Fruit fly (Drosophila melanogaster) whole organism, wandering third instar larva: ENCODE measurements around the gene fbp.

Experiments used
- Abd-B ChIP-seq: fragments of >200 bp; optimal IDR thresholded peaks from 2 replicates; lab custom pipeline; 2017; ENCODE audit warnings: missing biosample characterization, missing genetic modification characterization
- CG32264 ChIP-seq: fragments of 200-800 bp; sonication (Bioruptor generic); optimal IDR thresholded peaks from 2 replicates; lab custom pipeline; 2016; ENCODE audit warnings: missing biosample characterization, missing genetic modification characterization
- CG9705 ChIP-seq: fragments of 200-800 bp; sonication (Bioruptor generic); optimal IDR thresholded peaks from 2 replicates; lab custom pipeline; 2018; ENCODE audit warnings: missing biosample characterization, mild to moderate bottlenecking, missing genetic modification characterization
- CrebA ChIP-seq: fragments of 200-800 bp; sonication (Bioruptor generic); optimal IDR thresholded peaks from 2 replicates; lab custom pipeline; 2016; ENCODE audit warnings: missing biosample characterization, mild to moderate bottlenecking, missing genetic modification characterization, borderline replicate concordance
- Dfd ChIP-seq: fragments of >200 bp; optimal IDR thresholded peaks from 2 replicates; lab custom pipeline; 2017; ENCODE audit warnings: missing biosample characterization, missing genetic modification characterization
- Dif ChIP-seq: fragments of 200-275, 200-300 bp; sonication (Bioruptor generic); optimal IDR thresholded peaks from 2 replicates; lab custom pipeline; 2018; ENCODE audit warnings: missing biosample characterization, missing genetic modification characterization; ENCODE audit not compliant: partially characterized antibody
- GATAd ChIP-seq: sonication (Bioruptor generic); optimal IDR thresholded peaks from 2 replicates; lab custom pipeline; 2016; ENCODE audit warnings: missing biosample characterization, missing genetic modification characterization
- HLH106 ChIP-seq: fragments of 200-800 bp; optimal IDR thresholded peaks from 3 replicates; lab custom pipeline; 2019; ENCODE audit warnings: missing biosample characterization, mild to moderate bottlenecking, missing genetic modification characterization, moderate library complexity
- Hnf4 ChIP-seq: fragments of 200-800 bp; sonication (Bioruptor generic); optimal IDR thresholded peaks from 2 replicates; lab custom pipeline; 2016; ENCODE audit warnings: missing biosample characterization, mild to moderate bottlenecking, missing genetic modification characterization
- Hr78 ChIP-seq: fragments of >200 bp; optimal IDR thresholded peaks from 2 replicates; lab custom pipeline; 2017; ENCODE audit warnings: missing biosample characterization, missing genetic modification characterization
- Hr83 ChIP-seq: fragments of 200-300 bp; sonication (Bioruptor generic); optimal IDR thresholded peaks from 2 replicates; lab custom pipeline; 2016; ENCODE audit warnings: missing biosample characterization, mild to moderate bottlenecking, missing genetic modification characterization, moderate library complexity; ENCODE audit not compliant: poor library complexity, severe bottlenecking
- Jra ChIP-seq: sonication (Bioruptor generic); optimal IDR thresholded peaks from 2 replicates; lab custom pipeline; 2016; ENCODE audit warnings: missing biosample characterization, missing genetic modification characterization
- Mio ChIP-seq: sonication (Bioruptor generic); optimal IDR thresholded peaks from 2 replicates; lab custom pipeline; 2016; ENCODE audit warnings: missing biosample characterization, missing genetic modification characterization
- Myc ChIP-seq: fragments of >200 bp; optimal IDR thresholded peaks from 2 replicates; lab custom pipeline; 2017
- N ChIP-seq: fragments of >200 bp; optimal IDR thresholded peaks from 2 replicates; lab custom pipeline; 2018; ENCODE audit warnings: missing biosample characterization, missing external identifiers, missing genetic modification characterization
- OdsH ChIP-seq: fragments of 200-800 bp; sonication (Bioruptor generic); optimal IDR thresholded peaks from 2 replicates; lab custom pipeline; 2016; ENCODE audit warnings: missing biosample characterization, mild to moderate bottlenecking, missing genetic modification characterization
- Rel ChIP-seq, 2 experiments: fragments of 200-800 bp; sonication (Bioruptor generic) in 1 of 2; optimal IDR thresholded peaks; 2 replicates in 1 of 2; 3 replicates in 1 of 2; lab custom pipeline; 2016 to 2019; ENCODE audit warnings: mild to moderate bottlenecking in 2 of 2, missing biosample characterization in 2 of 2, missing genetic modification characterization in 2 of 2, moderate library complexity in 1 of 2
- Sp1 ChIP-seq: fragments of 200-800 bp; sonication (Bioruptor generic); optimal IDR thresholded peaks from 3 replicates; lab custom pipeline; 2019; ENCODE audit warnings: missing biosample characterization, mild to moderate bottlenecking, missing genetic modification characterization, moderate library complexity
- Vsx2 ChIP-seq: fragments of 200-300, 225-300 bp; sonication (Bioruptor generic); optimal IDR thresholded peaks from 2 replicates; lab custom pipeline; 2018; ENCODE audit warnings: missing biosample characterization, missing genetic modification characterization; ENCODE audit not compliant: partially characterized antibody
- br ChIP-seq: fragments of 200-800 bp; sonication (Bioruptor generic); optimal IDR thresholded peaks from 2 replicates; lab custom pipeline; 2016; ENCODE audit warnings: missing biosample characterization, missing genetic modification characterization
- brk ChIP-seq: fragments of 200-800 bp; sonication (Bioruptor generic); optimal IDR thresholded peaks from 2 replicates; lab custom pipeline; 2016; ENCODE audit warnings: missing biosample characterization, mild to moderate bottlenecking, missing genetic modification characterization
- dl ChIP-seq, 2 experiments: fragments of 175-275, 200-275 bp in 1 of 2; fragments of 200-275 bp in 1 of 2; sonication (Bioruptor generic); optimal IDR thresholded peaks; lab custom pipeline; 2018; ENCODE audit warnings: mild to moderate bottlenecking in 2 of 2, missing biosample characterization in 2 of 2, missing genetic modification characterization in 2 of 2, moderate library complexity in 2 of 2; ENCODE audit not compliant: partially characterized antibody in 2 of 2, insufficient read depth in 1 of 2
- dmrt93B ChIP-seq: fragments of 200-800 bp; sonication (Bioruptor generic); optimal IDR thresholded peaks from 2 replicates; lab custom pipeline; 2018; ENCODE audit warnings: missing biosample characterization, mild to moderate bottlenecking, missing genetic modification characterization
- dsf ChIP-seq: sonication (Bioruptor generic); optimal IDR thresholded peaks from 2 replicates; lab custom pipeline; 2016; ENCODE audit warnings: missing biosample characterization, missing genetic modification characterization, borderline replicate concordance
- ey ChIP-seq: fragments of 200-800 bp; sonication (Bioruptor generic); optimal IDR thresholded peaks from 2 replicates; lab custom pipeline; 2016; ENCODE audit warnings: missing biosample characterization, missing genetic modification characterization
- foxo ChIP-seq, 2 experiments: fragments of 200-800 bp; sonication (Bioruptor generic); optimal IDR thresholded peaks; 2 replicates in 1 of 2; 3 replicates in 1 of 2; lab custom pipeline; 2016 to 2017; ENCODE audit warnings: missing biosample characterization in 2 of 2, missing genetic modification characterization in 2 of 2
- fru ChIP-seq: fragments of 200-800 bp; sonication (Bioruptor generic); optimal IDR thresholded peaks from 3 replicates; lab custom pipeline; 2016; ENCODE audit warnings: missing biosample characterization, mild to moderate bottlenecking, missing genetic modification characterization
- h ChIP-seq: fragments of 200-800 bp; sonication (Bioruptor generic); optimal IDR thresholded peaks from 3 replicates; lab custom pipeline; 2016; ENCODE audit warnings: missing biosample characterization, mild to moderate bottlenecking, missing genetic modification characterization
- jim ChIP-seq: fragments of 175-275, 200-325 bp; sonication (Bioruptor generic); optimal IDR thresholded peaks from 2 replicates; lab custom pipeline; 2016; ENCODE audit warnings: missing biosample characterization, mild to moderate bottlenecking, missing genetic modification characterization
- lola ChIP-seq: fragments of >200 bp; optimal IDR thresholded peaks from 2 replicates; lab custom pipeline; 2017; ENCODE audit warnings: missing biosample characterization, missing genetic modification characterization
- pan ChIP-seq: fragments of >200 bp; optimal IDR thresholded peaks from 2 replicates; lab custom pipeline; 2017
- psq ChIP-seq: fragments of 200-800 bp; sonication (Bioruptor generic); optimal IDR thresholded peaks from 3 replicates; lab custom pipeline; 2017; ENCODE audit warnings: missing biosample characterization, mild to moderate bottlenecking, missing genetic modification characterization, moderate library complexity
- rgr ChIP-seq: fragments of 200-800 bp; sonication (Bioruptor generic); optimal IDR thresholded peaks from 3 replicates; lab custom pipeline; 2016; ENCODE audit warnings: missing biosample characterization, mild to moderate bottlenecking, missing genetic modification characterization
- sage ChIP-seq: fragments of 200-800 bp; sonication (Bioruptor generic); optimal IDR thresholded peaks from 2 replicates; lab custom pipeline; 2016; ENCODE audit warnings: missing biosample characterization, mild to moderate bottlenecking, missing genetic modification characterization
- sv ChIP-seq: fragments of 200-800 bp; sonication (Bioruptor generic); optimal IDR thresholded peaks from 3 replicates; lab custom pipeline; 2016; ENCODE audit warnings: missing biosample characterization, missing genetic modification characterization
- tai ChIP-seq: sonication (Bioruptor generic); optimal IDR thresholded peaks from 2 replicates; lab custom pipeline; 2016; ENCODE audit warnings: missing biosample characterization, missing genetic modification characterization
- usp ChIP-seq: fragments of >200 bp; optimal IDR thresholded peaks from 2 replicates; lab custom pipeline; 2017; ENCODE audit warnings: missing biosample characterization, missing genetic modification characterization
- woc ChIP-seq: sonication (Bioruptor generic); optimal IDR thresholded peaks from 2 replicates; lab custom pipeline; 2016; ENCODE audit warnings: missing biosample characterization, mild to moderate bottlenecking, missing genetic modification characterization

The fbp gene

dm6 chr2L:19758511-19759128 is 5.3 kb downstream of the fbp start, which contains the start of the genes CG10628 and Dus3:
TSS of gene CG10628 (minus strand) at chr2L:19758615.
TSS of gene Dus3 (plus strand) at chr2L:19758879.
- no peak for TF ChIP-seq Dif (GFP tag; lab: Kevin White, UChicago)
- no peak for TF ChIP-seq Rel (GFP tag; optimal IDR thresholded peaks at IDR 0.05; lab: Kevin White, UChicago)
- peak; percentile 65 for TF ChIP-seq Rel (tag; optimal IDR thresholded peaks at IDR 0.05; lab: Kevin White, UChicago)
- TF ChIP-seq psq (GFP tag; lab: Kevin White, UChicago) = peak; percentile 71
- peak; percentile 82 for TF ChIP-seq CG9705 (GFP tag; lab: Kevin White, UChicago)
- peak; percentile 87 for TF ChIP-seq sv (GFP tag; lab: Kevin White, UChicago)
- peak; percentile 88 for TF ChIP-seq Myc (lab: Kevin White, UChicago)
- TF ChIP-seq brk (GFP tag; lab: Kevin White, UChicago) = no peak
- no peak for TF ChIP-seq jim (GFP tag; lab: Kevin White, UChicago)
- no peak for TF ChIP-seq Hnf4 (GFP tag; lab: Kevin White, UChicago)
- TF ChIP-seq pan = no peak
- TF ChIP-seq CrebA (GFP tag; lab: Kevin White, UChicago) = no peak
- peak; percentile 45 for TF ChIP-seq CG32264 (GFP tag; lab: Kevin White, UChicago)
- TF ChIP-seq woc (GFP tag; lab: Kevin White, UChicago) = peak; percentile 91
- peak; percentile 92 for TF ChIP-seq HLH106 (tag; lab: Kevin White, UChicago)
- TF ChIP-seq lola (GFP tag; lab: Kevin White, UChicago) = no peak
- TF ChIP-seq sage (GFP tag; lab: Kevin White, UChicago) = no peak
- TF ChIP-seq h (GFP tag; lab: Kevin White, UChicago) = peak; percentile 87
- no peak for TF ChIP-seq Hr78 (GFP tag; lab: Kevin White, UChicago)
- no peak for TF ChIP-seq dsf (GFP tag; lab: Kevin White, UChicago)
- TF ChIP-seq br = peak; percentile 87
- TF ChIP-seq fru = peak; percentile 84
- TF ChIP-seq foxo (GFP tag; optimal IDR thresholded peaks at IDR 0.05; lab: Kevin White, UChicago) = peak; percentile 4 to 92
- no peak for TF ChIP-seq Dfd (GFP tag; lab: Kevin White, UChicago)
- TF ChIP-seq OdsH = peak; percentile 81
- peak; percentile 84 for TF ChIP-seq Sp1
- peak; percentile 17 for TF ChIP-seq GATAd (GFP tag; lab: Kevin White, UChicago)
- no peak for TF ChIP-seq Abd-B (GFP tag; lab: Kevin White, UChicago)
- no peak for TF ChIP-seq usp (GFP tag; lab: Kevin White, UChicago)
- TF ChIP-seq N (GFP tag; lab: Kevin White, UChicago) = no peak
- TF ChIP-seq rgr (GFP tag; lab: Kevin White, UChicago) = peak; percentile 87
- TF ChIP-seq dl (GFP tag; optimal IDR thresholded peaks at IDR 0.05; lab: Kevin White, UChicago; ENCODE audit: insufficient read depth in 1 of 2, partially characterized antibody in 2 of 2) = no peak
- TF ChIP-seq Vsx2 (GFP tag; lab: Kevin White, UChicago) = no peak
- peak; percentile 9 for TF ChIP-seq Hr83
- peak; percentile 82 for TF ChIP-seq dmrt93B (GFP tag; lab: Kevin White, UChicago)
- peak; percentile 87 for TF ChIP-seq ey (GFP tag; lab: Kevin White, UChicago)
- no peak for TF ChIP-seq Jra (GFP tag; lab: Kevin White, UChicago)
- TF ChIP-seq tai = no peak
- TF ChIP-seq Mio (GFP tag; lab: Kevin White, UChicago) = no peak

dm6 chr2L:19756716-19757115 is 7.2 kb downstream of the fbp start, which contains the start of gene CG10631:
TSS of gene CG10631 (minus strand) at chr2L:19756904.
- TF ChIP-seq ey (GFP tag; lab: Kevin White, UChicago) = no peak
- peak; percentile 62 for TF ChIP-seq Hr83
- no peak for TF ChIP-seq Myc (lab: Kevin White, UChicago)
- no peak for TF ChIP-seq Hnf4 (GFP tag; lab: Kevin White, UChicago)
